Fruit fly (Drosophila melanogaster): Measurements from ENCODE around the gene Cat.

dm6 chr3L:18872440-18872839 lies 50.0 kb downstream of the Cat start, which contains the start of the genes Rad9 and Uggt:
- TF ChIP-seq CG16779 (tag; optimal IDR thresholded peaks at IDR 0.05) (no peak), Eip93F (GFP tag; optimal IDR thresholded peaks at IDR 0.05) (no peak), Ets96B (tag; optimal IDR thresholded peaks at IDR 0.05) (no peak), CG11902 (GFP tag; optimal IDR thresholded peaks at IDR 0.05) (no peak), fd59A (GFP tag; optimal IDR thresholded peaks at IDR 0.05) (no peak), CG6808 (GFP tag; optimal IDR thresholded peaks at IDR 0.05) (no peak), OdsH (GFP tag; optimal IDR thresholded peaks at IDR 0.05) (no peak), Eip78C (GFP tag) (no peak), salr (GFP tag; optimal IDR thresholded peaks at IDR 0.05) (no peak), spab (GFP tag; optimal IDR thresholded peaks at IDR 0.05) (no peak)
